Fruit fly (Drosophila melanogaster): ENCODE measurements around the gene Atg4b.

Atg4b gene

DNA sequence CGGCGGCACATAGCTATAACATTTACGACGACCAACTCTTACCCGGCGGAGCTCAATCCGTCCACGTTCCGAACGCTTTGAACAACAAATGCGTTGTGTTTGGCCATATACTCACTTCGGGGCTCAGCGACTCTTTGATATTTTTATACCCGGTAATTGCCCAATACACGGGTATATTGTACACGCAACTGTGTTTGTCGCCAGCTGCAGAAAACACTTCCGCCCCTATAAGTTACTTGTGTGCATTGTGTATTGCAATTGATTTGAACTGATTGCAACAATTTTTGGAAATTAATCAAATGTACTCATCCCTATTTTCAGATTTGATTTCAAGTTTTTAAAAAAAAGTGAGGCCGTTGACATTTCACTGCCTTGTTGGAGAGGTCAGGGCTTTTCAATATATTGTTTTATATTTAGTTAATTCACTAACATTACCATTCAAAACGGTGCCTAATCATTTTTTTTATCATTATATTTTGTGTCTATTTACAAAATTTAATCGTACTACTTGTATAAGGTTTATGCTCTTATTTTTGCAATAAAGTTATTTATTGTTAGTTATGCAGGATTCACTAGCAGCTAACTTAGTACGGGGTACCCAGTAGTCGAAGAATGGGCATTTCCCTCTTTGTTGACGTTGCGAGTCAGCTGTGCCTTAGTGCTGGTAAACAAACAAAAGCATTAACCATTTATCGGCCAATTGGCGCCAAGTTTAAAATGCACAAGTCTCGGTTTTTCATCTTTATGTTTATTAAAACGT is 13.6 kb downstream of the Atg4b start, which contains the start of gene Nagk (continued):
- TF ChIP-seq Opbp (GFP tag; IDR thresholded peaks at IDR 0.05; ENCODE audit: partially characterized antibody) (peak; percentile 59; the same call in 1 of the 3 replicates), CG14441 (GFP tag; IDR thresholded peaks at IDR 0.05) (peak; percentile 29), CG8281 (tag; optimal IDR thresholded peaks at IDR 0.05) (peak; percentile 1), Fer1 (GFP tag; optimal IDR thresholded peaks at IDR 0.05) (peak; percentile 37), Blimp-1 (GFP tag; optimal IDR thresholded peaks at IDR 0.05) (peak; percentile 28), CG12744 (GFP tag; optimal IDR thresholded peaks at IDR 0.05) (no peak), CG11247 (GFP tag; IDR thresholded peaks at IDR 0.05) (0 out of 2 replicates have a peak, but pooled peaks have one; percentile 5), CG3847 (GFP tag; IDR thresholded peaks at IDR 0.05) (peak; percentile 22), az2 (GFP tag; optimal IDR thresholded peaks at IDR 0.05) (peak; percentile 72), zfh1 (GFP tag; IDR thresholded peaks at IDR 0.05) (peak; percentile 30; the same call in 2 of the 3 replicates), CG30403 (GFP tag; optimal IDR thresholded peaks at IDR 0.05) (peak; percentile 77), CG6654 (GFP tag; optimal IDR thresholded peaks at IDR 0.05) (peak; percentile 11), fru (optimal IDR thresholded peaks at IDR 0.05) (no peak), D19A (tag; optimal IDR thresholded peaks at IDR 0.05) (peak; percentile 24), CG16779 (GFP tag; IDR thresholded peaks at IDR 0.05) (no peak), CG10366 (GFP tag; IDR thresholded peaks at IDR 0.05) (peak; percentile 29; the same call in 1 of the 2 replicates), Atf-2 (GFP tag; optimal IDR thresholded peaks at IDR 0.05) (peak; percentile 69), CG4854 (GFP tag; optimal IDR thresholded peaks at IDR 0.05) (peak; percentile 52), zf30C (GFP tag; optimal IDR thresholded peaks at IDR 0.05) (no peak), CG8944 (GFP tag; optimal IDR thresholded peaks at IDR 0.05) (peak; percentile 35), BtbVII (GFP tag; optimal IDR thresholded peaks at IDR 0.05) (peak; percentile 65), Vsx1 (GFP tag; optimal IDR thresholded peaks at IDR 0.05) (no peak), Dad (GFP tag; optimal IDR thresholded peaks at IDR 0.05) (peak; percentile 54), Taf1 (GFP tag; IDR thresholded peaks at IDR 0.05) (no peak), CG2129 (GFP tag; IDR thresholded peaks at IDR 0.05; ENCODE audit: partially characterized antibody) (no peak), CG4707 (GFP tag; optimal IDR thresholded peaks at IDR 0.05) (no peak), insv (GFP tag; optimal IDR thresholded peaks at IDR 0.05) (no peak), caup (GFP tag; optimal IDR thresholded peaks at IDR 0.05; ENCODE audit: severe bottlenecking) (peak; percentile 34), CG11398 (GFP tag; optimal IDR thresholded peaks at IDR 0.05) (no peak), mam (GFP tag; optimal IDR thresholded peaks at IDR 0.05) (peak; percentile 40), Mes4 (GFP tag; optimal IDR thresholded peaks at IDR 0.05) (peak; percentile 31), vvl (GFP tag; IDR thresholded peaks at IDR 0.05) (peak; percentile 13; the same call in 1 of the 2 replicates), CG15601 (tag; optimal IDR thresholded peaks at IDR 0.05) (peak; percentile 14), CG17568 (GFP tag; optimal IDR thresholded peaks at IDR 0.05) (no peak), NC2α (GFP tag; optimal IDR thresholded peaks at IDR 0.05) (no peak), lbe (GFP tag; optimal IDR thresholded peaks at IDR 0.05) (peak; percentile 55), danr (GFP tag; IDR thresholded peaks at IDR 0.05) (no peak), HHEX (GFP tag; optimal IDR thresholded peaks at IDR 0.05) (peak; percentile 27), Hand (GFP tag; optimal IDR thresholded peaks at IDR 0.05) (peak; percentile 12), emc (GFP tag; optimal IDR thresholded peaks at IDR 0.05) (peak; percentile 45), CG9215 (GFP tag; IDR thresholded peaks at IDR 0.05) (peak; percentile 21; the same call in 1 of the 2 replicates), MTF-1 (GFP tag; optimal IDR thresholded peaks at IDR 0.05; ENCODE audit: borderline replicate concordance) (peak; percentile 40), cato (GFP tag; optimal IDR thresholded peaks at IDR 0.05; ENCODE audit: borderline replicate concordance) (peak; percentile 41), ttk (GFP tag; IDR thresholded peaks at IDR 0.05) (no peak), CG12104 (GFP tag; optimal IDR thresholded peaks at IDR 0.05) (peak; percentile 77), chn (GFP tag; optimal IDR thresholded peaks at IDR 0.05) (peak; percentile 43), inv (GFP tag; IDR thresholded peaks at IDR 0.05; ENCODE audit: partially characterized antibody) (no peak), CG3726 (GFP tag; IDR thresholded peaks at IDR 0.05) (no peak), D19B (GFP tag; optimal IDR thresholded peaks at IDR 0.05) (peak; percentile 96)
